Worm (Caenorhabditis elegans) whole organism, late embryonic: ENCODE data around the gene par-3.

ENCODE experiments used
- ceh-19 ChIP-seq: fragments of 200-800 bp; sonication (Bioruptor generic); optimal IDR thresholded peaks from 2 replicates; lab custom pipeline; 2018; ENCODE audit warnings: mild to moderate bottlenecking, missing genetic modification characterization, missing compliant biosample characterization
- dve-1 ChIP-seq: sonication (generic microtip); optimal IDR thresholded peaks from 2 replicates; lab custom pipeline; 2017; ENCODE audit warnings: antibody characterized with exemption, mild to moderate bottlenecking, missing genetic modification characterization, missing compliant biosample characterization
- gmeb-2 ChIP-seq: sonication (generic microtip); optimal IDR thresholded peaks from 2 replicates; lab custom pipeline; 2016; ENCODE audit warnings: missing genetic modification characterization, inconsistent platforms, missing compliant biosample characterization
- sox-2 ChIP-seq: fragments of 200-800 bp; sonication (Bioruptor generic); IDR thresholded peaks from 2 replicates; pipeline ENCODE4 v1.3.6; 2022; ENCODE audit warnings: missing genetic modification reagents, missing genetic modification characterization, missing compliant biosample characterization

- no peak for TF ChIP-seq sox-2 (GFP tag; lab: Robert Waterston, UW)
- TF ChIP-seq ceh-19 (GFP tag; lab: Kevin White, UChicago): no peak
- no peak for TF ChIP-seq gmeb-2
- no peak for TF ChIP-seq dve-1 (tag; lab: Kevin White, UChicago)
These were observed 33.2 kb downstream of the par-3 start, which contains the start of gene B0336.7 for ce11 chrIII:5697266-5697665.
